Worm (Caenorhabditis elegans): Measurements from ENCODE around the gene col-137.

DNA sequence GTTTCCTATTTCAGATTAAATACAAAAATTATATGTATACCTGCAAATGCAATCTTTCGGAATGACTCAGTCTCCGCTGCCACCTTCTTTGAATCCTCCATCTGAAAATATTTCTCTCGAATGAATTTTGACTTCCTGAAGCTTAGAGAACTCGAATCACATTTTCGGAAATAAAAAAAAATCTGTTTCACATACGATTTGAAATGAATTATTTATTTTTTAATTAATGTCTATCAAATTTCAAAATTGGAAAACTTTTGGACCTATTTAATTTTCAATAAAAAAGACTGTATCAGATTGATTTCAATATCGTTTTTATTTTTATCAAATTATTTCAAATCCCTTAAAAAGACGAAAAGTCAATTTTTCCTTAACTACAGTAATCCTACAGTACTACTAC, at the start of gene col-137:
- TF ChIP-seq B0035.1 (tag; optimal IDR thresholded peaks at IDR 0.05) = no peak
- TF ChIP-seq snpc-4 (GFP tag; optimal IDR thresholded peaks at IDR 0.05) = no peak
- no peak for TF ChIP-seq snpc-4 (tag; optimal IDR thresholded peaks at IDR 0.05)
- TF ChIP-seq ama-1 (optimal IDR thresholded peaks at IDR 0.05) = no peak
- TF ChIP-seq ama-1 (GFP tag; optimal IDR thresholded peaks at IDR 0.05) = no peak

Data from whole organism, young adult.